Fruit fly (Drosophila melanogaster): Measurements from ENCODE around the gene ND-ACP.
A peak's percentile ranks its signal among the peaks of the same experiment; 100 is the strongest.

Gene ND-ACP

DNA sequence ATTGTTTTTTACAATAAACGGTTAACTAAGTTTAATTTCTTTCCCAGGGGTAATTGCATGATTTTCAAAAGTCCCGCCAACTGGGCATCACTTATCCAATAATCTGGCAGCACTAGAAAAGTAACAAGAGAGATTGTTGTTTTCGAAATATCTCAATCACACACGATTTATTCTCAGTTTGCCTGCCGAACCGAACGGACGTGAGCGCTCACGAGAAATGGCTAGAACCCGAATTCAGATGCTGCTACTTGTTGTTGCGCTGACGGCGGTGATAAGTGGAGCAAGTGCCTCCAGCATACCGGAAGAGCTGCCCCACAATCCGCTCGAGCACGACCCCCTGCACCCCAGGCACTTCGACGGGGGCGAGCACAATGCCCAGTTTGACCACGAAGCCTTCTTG, 31.2 kb upstream of the ND-ACP start, which contains the start of gene scf (continued):
- TF ChIP-seq pan (optimal IDR thresholded peaks at IDR 0.05) (no peak), pan (GFP tag; optimal IDR thresholded peaks at IDR 0.05 in 1 of 2, IDR thresholded peaks at IDR 0.05 in 1 of 2) (peak in 1 of 2 experiments; percentile 37), Bdp1 (GFP tag; optimal IDR thresholded peaks at IDR 0.05) (no peak), D (optimal IDR thresholded peaks at IDR 0.05) (no peak), D (GFP tag; optimal IDR thresholded peaks at IDR 0.05) (no peak), disco-r (GFP tag; optimal IDR thresholded peaks at IDR 0.05) (no peak), CG32767 (GFP tag; IDR thresholded peaks at IDR 0.05) (no peak), CG11093 (GFP tag; IDR thresholded peaks at IDR 0.05) (no peak), CG7839 (tag; optimal IDR thresholded peaks at IDR 0.05) (no peak), CG1792 (GFP tag; optimal IDR thresholded peaks at IDR 0.05) (no peak), dmrt11E (tag; optimal IDR thresholded peaks at IDR 0.05) (no peak), Blimp-1 (GFP tag; optimal IDR thresholded peaks at IDR 0.05) (no peak), D19A (tag; optimal IDR thresholded peaks at IDR 0.05) (no peak), Xrp1 (GFP tag; IDR thresholded peaks at IDR 0.05) (no peak), NC2α (GFP tag; optimal IDR thresholded peaks at IDR 0.05) (no peak), CG6689 (GFP tag; IDR thresholded peaks at IDR 0.05) (no peak), gcm (GFP tag; optimal IDR thresholded peaks at IDR 0.05) (no peak), Hmx (GFP tag; optimal IDR thresholded peaks at IDR 0.05) (no peak), ind (GFP tag; optimal IDR thresholded peaks at IDR 0.05) (no peak), CTCF (GFP tag; optimal IDR thresholded peaks at IDR 0.05) (peak; percentile 33), tgo (GFP tag; IDR thresholded peaks at IDR 0.05) (no peak), MESR4 (GFP tag; optimal IDR thresholded peaks at IDR 0.05) (peak; percentile 64), CG6654 (GFP tag; optimal IDR thresholded peaks at IDR 0.05) (no peak), her (GFP tag; optimal IDR thresholded peaks at IDR 0.05) (no peak), Pdp1 (GFP tag; optimal IDR thresholded peaks at IDR 0.05) (no peak), otp (GFP tag; IDR thresholded peaks at IDR 0.05) (peak; percentile 12; the same call in 1 of the 3 replicates), CG34224 (GFP tag; IDR thresholded peaks at IDR 0.05; ENCODE audit: partially characterized antibody) (peak; percentile 50), Six4 (GFP tag; optimal IDR thresholded peaks at IDR 0.05) (peak; percentile 4), CG34376 (GFP tag; optimal IDR thresholded peaks at IDR 0.05) (peak; percentile 55), aop (GFP tag; IDR thresholded peaks at IDR 0.05) (no peak), CG8388 (GFP tag; optimal IDR thresholded peaks at IDR 0.05) (no peak), usp (GFP tag; optimal IDR thresholded peaks at IDR 0.05) (no peak), CG12155 (GFP tag; optimal IDR thresholded peaks at IDR 0.05) (no peak), zen2 (GFP tag; IDR thresholded peaks at IDR 0.05; ENCODE audit: partially characterized antibody) (no peak), CG1647 (GFP tag; optimal IDR thresholded peaks at IDR 0.05) (no peak), zfh2 (GFP tag; optimal IDR thresholded peaks at IDR 0.05) (no peak), Camta (GFP tag; optimal IDR thresholded peaks at IDR 0.05) (no peak), Kr (GFP tag; optimal IDR thresholded peaks at IDR 0.05) (no peak), Tbp (GFP tag; optimal IDR thresholded peaks at IDR 0.05) (no peak), ash1 (GFP tag; optimal IDR thresholded peaks at IDR 0.05) (no peak), lov (optimal IDR thresholded peaks at IDR 0.05) (no peak), lov (GFP tag; IDR thresholded peaks at IDR 0.05) (peak; percentile 54; the same call in 1 of the 3 replicates), CG5180 (GFP tag; optimal IDR thresholded peaks at IDR 0.05) (no peak), CG2712 (tag; optimal IDR thresholded peaks at IDR 0.05) (peak; percentile 11), CG10979 (tag; optimal IDR thresholded peaks at IDR 0.05) (no peak), CG18262 (tag; optimal IDR thresholded peaks at IDR 0.05) (peak; percentile 13), CG31441 (GFP tag; IDR thresholded peaks at IDR 0.05) (no peak), CG3847 (GFP tag; IDR thresholded peaks at IDR 0.05) (peak; percentile 48), insv (GFP tag; optimal IDR thresholded peaks at IDR 0.05) (peak in 1 of 2 experiments; percentile 20), Dp (GFP tag; optimal IDR thresholded peaks at IDR 0.05) (peak; percentile 91), Rx (GFP tag; IDR thresholded peaks at IDR 0.05) (no peak), CG6854 (GFP tag; optimal IDR thresholded peaks at IDR 0.05) (no peak), Gug (GFP tag; IDR thresholded peaks at IDR 0.05) (no peak; the same call in 3 of the 4 replicates)
